Fruit fly (Drosophila melanogaster): ENCODE measurements around the gene Cds.

Cds gene

DNA sequence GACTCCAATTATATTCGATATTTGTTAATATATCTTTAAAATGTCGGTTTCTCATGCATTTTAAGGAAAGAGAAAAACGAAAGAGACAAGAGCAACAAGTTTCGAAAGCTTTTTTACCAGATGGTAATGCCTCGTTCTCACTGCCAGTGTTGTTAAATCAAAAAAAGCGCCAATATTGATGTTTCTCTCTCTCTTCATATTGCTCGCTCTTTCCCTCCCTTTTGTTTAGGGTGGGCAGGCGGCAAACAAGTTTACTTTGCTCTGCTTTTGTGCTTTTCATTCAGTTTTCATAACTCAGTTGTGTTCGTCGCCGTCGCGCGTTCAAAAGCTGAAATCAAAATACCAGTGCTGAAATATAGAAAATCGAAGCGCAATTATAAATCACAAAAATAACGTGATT lies 45.7 kb upstream of the Cds start (continued):
- TF ChIP-seq Hmx (GFP tag; optimal IDR thresholded peaks at IDR 0.05) (no peak), CG14965 (GFP tag; optimal IDR thresholded peaks at IDR 0.05; ENCODE audit: borderline replicate concordance) (no peak), lilli (GFP tag; optimal IDR thresholded peaks at IDR 0.05) (peak; percentile 58), Dp (GFP tag; optimal IDR thresholded peaks at IDR 0.05) (peak; percentile 38), mirr (GFP tag; optimal IDR thresholded peaks at IDR 0.05) (peak; percentile 75), ken (GFP tag; IDR thresholded peaks at IDR 0.05) (no peak), Mrtf (GFP tag; IDR thresholded peaks at IDR 0.05) (no peak), C15 (GFP tag; IDR thresholded peaks at IDR 0.05) (no peak), Sox100B (GFP tag; optimal IDR thresholded peaks at IDR 0.05) (no peak), CG3726 (GFP tag; IDR thresholded peaks at IDR 0.05) (no peak), GATAe (GFP tag; conservative IDR thresholded peaks at IDR 0.05) (no peak), CG6175 (GFP tag; IDR thresholded peaks at IDR 0.05) (no peak), HHEX (GFP tag; optimal IDR thresholded peaks at IDR 0.05) (peak; percentile 23), ac (GFP tag; optimal IDR thresholded peaks at IDR 0.05) (no peak), CG14860 (GFP tag; IDR thresholded peaks at IDR 0.05; ENCODE audit: partially characterized antibody) (no peak), ro (GFP tag; IDR thresholded peaks at IDR 0.05) (no peak), CG10431 (GFP tag; optimal IDR thresholded peaks at IDR 0.05) (peak; percentile 24), CG31224 (GFP tag; IDR thresholded peaks at IDR 0.05) (no peak), pzg (GFP tag; optimal IDR thresholded peaks at IDR 0.05) (peak; percentile 32), Dbx (GFP tag; IDR thresholded peaks at IDR 0.05) (peak; percentile 46; the same call in 1 of the 3 replicates), sqz (GFP tag; optimal IDR thresholded peaks at IDR 0.05) (peak; percentile 56), CG11695 (GFP tag; IDR thresholded peaks at IDR 0.05) (peak; percentile 50; the same call in 1 of the 3 replicates), CG8765 (GFP tag; IDR thresholded peaks at IDR 0.05) (no peak), CG17802 (tag; optimal IDR thresholded peaks at IDR 0.05) (no peak), CG30431 (GFP tag; optimal IDR thresholded peaks at IDR 0.05) (no peak), CG10147 (GFP tag; optimal IDR thresholded peaks at IDR 0.05) (peak; percentile 31), CG10959 (GFP tag; IDR thresholded peaks at IDR 0.05) (no peak), ash1 (GFP tag; optimal IDR thresholded peaks at IDR 0.05) (no peak), CG10543 (GFP tag; optimal IDR thresholded peaks at IDR 0.05) (peak; percentile 56), CG1602 (GFP tag; optimal IDR thresholded peaks at IDR 0.05) (no peak), Chrac-16 (GFP tag; optimal IDR thresholded peaks at IDR 0.05) (no peak), CG5180 (GFP tag; optimal IDR thresholded peaks at IDR 0.05) (peak; percentile 43), ind (GFP tag; optimal IDR thresholded peaks at IDR 0.05) (peak; percentile 5), az2 (GFP tag; optimal IDR thresholded peaks at IDR 0.05) (no peak), CG9727 (GFP tag; optimal IDR thresholded peaks at IDR 0.05) (no peak), gem (tag; optimal IDR thresholded peaks at IDR 0.05) (no peak), Meics (GFP tag; optimal IDR thresholded peaks at IDR 0.05) (peak; percentile 52), vvl (GFP tag; IDR thresholded peaks at IDR 0.05) (peak; percentile 73; the same call in 1 of the 2 replicates), MBD-R2 (GFP tag; IDR thresholded peaks at IDR 0.05) (peak; percentile 14; the same call in 1 of the 2 replicates), Fer1 (GFP tag; optimal IDR thresholded peaks at IDR 0.05) (peak; percentile 81), CkIIα-i1 (GFP tag; IDR thresholded peaks at IDR 0.05) (no peak), CG10274 (GFP tag; optimal IDR thresholded peaks at IDR 0.05) (no peak), H15 (GFP tag; IDR thresholded peaks at IDR 0.05) (no peak), sug (tag; optimal IDR thresholded peaks at IDR 0.05) (peak; percentile 29), exex (tag; optimal IDR thresholded peaks at IDR 0.05) (no peak), Gug (GFP tag; IDR thresholded peaks at IDR 0.05) (no peak), luna (GFP tag; optimal IDR thresholded peaks at IDR 0.05) (peak; percentile 30), CG7357 (GFP tag; IDR thresholded peaks at IDR 0.05) (no peak), abd-A (tag; optimal IDR thresholded peaks at IDR 0.05) (peak; percentile 54), CG18011 (GFP tag; optimal IDR thresholded peaks at IDR 0.05) (no peak), CG7839 (tag; optimal IDR thresholded peaks at IDR 0.05) (peak; percentile 31), sima (GFP tag; optimal IDR thresholded peaks at IDR 0.05) (no peak)
